Fruit fly (Drosophila melanogaster) whole organism, prepupa: ENCODE results near the gene CG15742.

ENCODE experiments used
- CG11902 ChIP-seq: fragments of 200-800 bp; sonication (Bioruptor generic); optimal IDR thresholded peaks from 3 replicates; lab custom pipeline; 2016; ENCODE audit warnings: missing biosample characterization, missing genetic modification characterization
- CG3032 ChIP-seq: fragments of 200-800 bp; optimal IDR thresholded peaks from 2 replicates; lab custom pipeline; 2019; ENCODE audit warnings: missing biosample characterization, mild to moderate bottlenecking, missing genetic modification characterization, moderate library complexity
- CG31627 ChIP-seq: fragments of 200-800 bp; sonication (Bioruptor generic); optimal IDR thresholded peaks from 3 replicates; lab custom pipeline; 2016; ENCODE audit warnings: missing biosample characterization, missing genetic modification characterization
- CG6276 ChIP-seq: fragments of 200-800 bp; sonication (Bioruptor generic); optimal IDR thresholded peaks from 2 replicates; lab custom pipeline; 2017; ENCODE audit warnings: missing biosample characterization, mild to moderate bottlenecking, missing genetic modification characterization
- CG8632 ChIP-seq: fragments of 200-800 bp; sonication (Bioruptor generic); optimal IDR thresholded peaks from 3 replicates; lab custom pipeline; 2016; ENCODE audit warnings: missing biosample characterization, missing genetic modification characterization
- Ets21C ChIP-seq: fragments of 200-800 bp; sonication (Bioruptor generic); optimal IDR thresholded peaks from 3 replicates; lab custom pipeline; 2016; ENCODE audit warnings: missing biosample characterization, missing genetic modification characterization
- Gug ChIP-seq: fragments of 200-800 bp; sonication (Bioruptor generic); IDR thresholded peaks from 2 replicates; pipeline ENCODE4 v1.3.6; 2022; ENCODE audit warnings: missing biosample characterization, missing genetic modification characterization
- Hr39 ChIP-seq: fragments of 200-800 bp; sonication (Bioruptor generic); optimal IDR thresholded peaks from 2 replicates; lab custom pipeline; 2016; ENCODE audit warnings: missing biosample characterization, missing genetic modification characterization
- Lpt ChIP-seq: fragments of 200-800 bp; sonication (Bioruptor generic); optimal IDR thresholded peaks from 3 replicates; lab custom pipeline; 2016; ENCODE audit warnings: missing biosample characterization, missing genetic modification characterization
- Sox102F ChIP-seq: fragments of 200-800 bp; sonication (Bioruptor generic); optimal IDR thresholded peaks from 2 replicates; lab custom pipeline; 2016; ENCODE audit warnings: missing biosample characterization, mild to moderate bottlenecking, missing genetic modification characterization
- cyc ChIP-seq: fragments of 200-800 bp; sonication (Bioruptor generic); optimal IDR thresholded peaks from 3 replicates; lab custom pipeline; 2016; ENCODE audit warnings: missing biosample characterization, missing genetic modification characterization
- lz ChIP-seq: fragments of 200-800 bp; sonication (Bioruptor generic); optimal IDR thresholded peaks from 3 replicates; lab custom pipeline; 2016; ENCODE audit warnings: missing biosample characterization, missing genetic modification characterization
- net ChIP-seq: fragments of 200-800 bp; sonication (Bioruptor generic); optimal IDR thresholded peaks from 3 replicates; lab custom pipeline; 2016; ENCODE audit warnings: missing biosample characterization, missing genetic modification characterization

DNA sequence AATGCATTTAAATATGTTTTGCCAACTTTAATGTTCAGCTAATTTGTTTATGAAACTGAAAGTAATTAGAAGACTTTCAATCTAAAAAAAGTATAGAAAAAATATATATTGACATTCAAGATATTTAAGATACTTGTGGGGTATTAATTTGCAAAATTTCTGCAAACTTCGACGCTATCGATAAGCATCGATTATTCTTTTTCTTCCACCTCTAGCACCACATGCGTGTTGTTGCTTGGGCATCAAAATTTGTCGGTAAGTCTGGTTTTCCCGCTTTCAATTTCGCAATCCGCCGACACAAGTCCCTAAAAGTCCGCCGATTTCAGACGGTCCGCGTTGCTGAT is 46.2 kb downstream of the CG15742 start, which contains the start of gene REG:
- TF ChIP-seq Sox102F (GFP tag; lab: Kevin White, UChicago) (no peak), CG31627 (GFP tag; lab: Kevin White, UChicago) (no peak), Lpt (GFP tag; lab: Kevin White, UChicago) (no peak), CG8632 (GFP tag; lab: Kevin White, UChicago) (no peak), Gug (no peak), CG11902 (GFP tag; lab: Kevin White, UChicago) (no peak), CG3032 (tag; lab: Kevin White, UChicago) (no peak), lz (GFP tag; lab: Kevin White, UChicago) (no peak), cyc (GFP tag; lab: Kevin White, UChicago) (no peak), Ets21C (GFP tag; lab: Kevin White, UChicago) (no peak), net (GFP tag; lab: Kevin White, UChicago) (no peak), CG6276 (no peak), Hr39 (GFP tag; lab: Kevin White, UChicago) (no peak)
